Worm (Caenorhabditis elegans) whole organism, mixed stage, embryonic: ENCODE results near the gene C08F11.7.

Experiments
- ces-1 ChIP-seq: fragments of 150-350 bp; optimal IDR thresholded peaks from 2 replicates; lab custom pipeline; 2014; ENCODE audit warnings: missing biosample characterization, missing genetic modification reagents, missing genetic modification characterization
- nhr-237 ChIP-seq: fragments of 150-350 bp; optimal IDR thresholded peaks from 2 replicates; lab custom pipeline; 2014; ENCODE audit warnings: missing biosample characterization, missing genetic modification characterization

DNA sequence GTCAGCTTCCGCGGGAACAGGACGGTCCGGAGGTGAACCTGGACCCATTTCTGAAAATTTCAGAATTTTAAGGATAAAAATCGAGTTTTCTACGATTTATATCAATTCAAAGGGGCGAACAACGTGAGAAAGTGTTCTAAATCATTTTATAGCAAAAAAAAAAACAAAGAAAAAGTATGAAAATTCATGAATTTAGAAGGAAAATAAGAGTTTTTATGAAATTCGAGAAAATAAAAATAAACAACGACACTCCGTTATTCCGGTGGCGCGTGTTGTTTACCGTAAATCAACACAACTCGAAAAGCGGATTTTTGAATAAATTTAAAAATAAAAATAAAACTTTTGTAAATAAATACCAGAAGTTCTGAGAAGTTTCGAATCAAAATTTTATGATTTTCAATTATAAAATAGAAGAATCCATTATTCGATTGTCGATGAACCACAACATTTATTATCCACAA lies 49.9 kb downstream of the C08F11.7 start, which contains the start of gene nyn-1:
- TF ChIP-seq nhr-237 (tag; lab: Kevin White, UChicago), result no peak
- TF ChIP-seq ces-1 (GFP tag; lab: Kevin White, UChicago), result no peak
